Fruit fly (Drosophila melanogaster) whole organism, adult: ENCODE results near the gene sens.

Experiments used
- CG11617 ChIP-seq: fragments of 200-800 bp; sonication (Bioruptor generic); optimal IDR thresholded peaks from 2 replicates; lab custom pipeline; 2017; ENCODE audit warnings: mild to moderate bottlenecking, missing biosample characterization, missing genetic modification reagents, missing genetic modification characterization
- CG12768 ChIP-seq: fragments of 200-800 bp; sonication (Bioruptor generic); optimal IDR thresholded peaks from 2 replicates; lab custom pipeline; 2017; ENCODE audit warnings: missing biosample characterization, missing genetic modification characterization, mild to moderate bottlenecking, moderate library complexity, missing genetic modification reagents
- CG14711 ChIP-seq: fragments of 200-800 bp; sonication (Bioruptor generic); optimal IDR thresholded peaks from 2 replicates; lab custom pipeline; 2018; ENCODE audit warnings: missing biosample characterization, mild to moderate bottlenecking, missing genetic modification characterization, moderate library complexity
- CG1620 ChIP-seq: fragments of 200-800 bp; sonication (Bioruptor generic); optimal IDR thresholded peaks from 2 replicates; lab custom pipeline; 2016; ENCODE audit warnings: missing biosample characterization, missing genetic modification characterization
- CG33017 ChIP-seq: fragments of 200-800 bp; sonication (Bioruptor generic); optimal IDR thresholded peaks from 2 replicates; lab custom pipeline; 2018; ENCODE audit warnings: missing biosample characterization, mild to moderate bottlenecking, missing genetic modification characterization, moderate library complexity
- CG5204 ChIP-seq: fragments of 200-800 bp; sonication (Bioruptor generic); optimal IDR thresholded peaks from 2 replicates; lab custom pipeline; 2016; ENCODE audit warnings: missing biosample characterization, missing genetic modification characterization
- CG7045 ChIP-seq: fragments of 200-800 bp; sonication (Bioruptor generic); optimal IDR thresholded peaks from 2 replicates; lab custom pipeline; 2017; ENCODE audit warnings: missing biosample characterization, mild to moderate bottlenecking, missing genetic modification characterization
- CG7101 ChIP-seq: fragments of 200-800 bp; sonication (Bioruptor generic); optimal IDR thresholded peaks from 2 replicates; lab custom pipeline; 2018; ENCODE audit warnings: missing biosample characterization, mild to moderate bottlenecking, missing genetic modification characterization, moderate library complexity
- Clk ChIP-seq: fragments of 200-800 bp; sonication (Bioruptor generic); optimal IDR thresholded peaks from 2 replicates; lab custom pipeline; 2017; ENCODE audit warnings: missing biosample characterization, missing genetic modification characterization
- Crg-1 ChIP-seq: fragments of 200-800 bp; sonication (Bioruptor generic); optimal IDR thresholded peaks from 2 replicates; lab custom pipeline; 2016; ENCODE audit warnings: missing biosample characterization, missing genetic modification characterization
- Hr96 ChIP-seq: fragments of 200-800 bp; sonication (Bioruptor generic); optimal IDR thresholded peaks from 2 replicates; lab custom pipeline; 2016; ENCODE audit warnings: missing biosample characterization, missing genetic modification characterization
- Mnt ChIP-seq: fragments of 200-800 bp; sonication (Bioruptor generic); optimal IDR thresholded peaks from 2 replicates; lab custom pipeline; 2016; ENCODE audit warnings: missing biosample characterization, mild to moderate bottlenecking, missing genetic modification characterization
- bab1 ChIP-seq: fragments of 200-800 bp; sonication (Bioruptor generic); optimal IDR thresholded peaks from 3 replicates; lab custom pipeline; 2019; ENCODE audit warnings: missing biosample characterization, mild to moderate bottlenecking, missing genetic modification characterization, moderate library complexity
- cic ChIP-seq: fragments of 200-800 bp; sonication (Bioruptor generic); optimal IDR thresholded peaks from 2 replicates; lab custom pipeline; 2017; ENCODE audit warnings: missing biosample characterization, mild to moderate bottlenecking, missing genetic modification characterization, moderate library complexity
- cnc ChIP-seq, 2 experiments: fragments of >200 bp; optimal IDR thresholded peaks; 2 replicates each; lab custom pipeline; 2017
- kay ChIP-seq: fragments of 200-800 bp; sonication (Bioruptor generic); peaks from one replicate; lab custom pipeline; 2016; ENCODE audit warnings: missing biosample characterization, missing genetic modification characterization, borderline replicate concordance
- ovo ChIP-seq: fragments of 200-800 bp; sonication (Bioruptor generic); optimal IDR thresholded peaks from 2 replicates; lab custom pipeline; 2016; ENCODE audit warnings: missing biosample characterization, missing genetic modification characterization
- pad ChIP-seq: fragments of 200-800 bp; sonication (Bioruptor generic); optimal IDR thresholded peaks from 3 replicates; lab custom pipeline; 2017; ENCODE audit warnings: missing biosample characterization, missing genetic modification characterization, mild to moderate bottlenecking, moderate library complexity, missing genetic modification reagents
- tj ChIP-seq: fragments of 200-800 bp; sonication (Bioruptor generic); optimal IDR thresholded peaks from 3 replicates; lab custom pipeline; 2017; ENCODE audit warnings: missing biosample characterization, mild to moderate bottlenecking, missing genetic modification characterization, moderate library complexity
- toe ChIP-seq: fragments of 200-800 bp; sonication (Bioruptor generic); optimal IDR thresholded peaks from 2 replicates; lab custom pipeline; 2016; ENCODE audit warnings: missing biosample characterization, missing genetic modification characterization

Gene sens

dm6 chr3L:13435170-13435727 lies 34.3 kb upstream of the sens start, which contains the start of gene CG10713:
Gene CG10713 (minus strand): TSS chr3L:13435229.
- no peak for TF ChIP-seq cnc (optimal IDR thresholded peaks at IDR 0.05; lab: Kevin White, UChicago)
- peak; percentile 11 for TF ChIP-seq CG7045 (GFP tag; lab: Kevin White, UChicago)
- TF ChIP-seq Clk (GFP tag; lab: Kevin White, UChicago): no peak
- no peak for TF ChIP-seq tj (GFP tag; lab: Kevin White, UChicago)
- no peak for TF ChIP-seq Mnt

dm6 chr3L:13433522-13433921 lies 32.6 kb upstream of the sens start:
- TF ChIP-seq CG7045 (GFP tag; lab: Kevin White, UChicago): no peak
- TF ChIP-seq CG33017 (tag; lab: Kevin White, UChicago): no peak
- TF ChIP-seq kay (GFP tag; lab: Kevin White, UChicago): no peak
- no peak for TF ChIP-seq CG12768 (GFP tag; lab: Kevin White, UChicago)
- no peak for TF ChIP-seq Mnt
- TF ChIP-seq bab1 (GFP tag; lab: Kevin White, UChicago): no peak
- no peak for TF ChIP-seq CG1620 (GFP tag; lab: Kevin White, UChicago)
- no peak for TF ChIP-seq Hr96
- TF ChIP-seq cic (GFP tag; lab: Kevin White, UChicago): no peak
- no peak for TF ChIP-seq pad (GFP tag; lab: Kevin White, UChicago)
- TF ChIP-seq CG7101 (tag; lab: Kevin White, UChicago): no peak
- TF ChIP-seq CG11617 (GFP tag; lab: Kevin White, UChicago): no peak
- no peak for TF ChIP-seq CG5204 (GFP tag; lab: Kevin White, UChicago)
- no peak for TF ChIP-seq Crg-1 (GFP tag; lab: Kevin White, UChicago)
- no peak for TF ChIP-seq tj (GFP tag; lab: Kevin White, UChicago)
- no peak for TF ChIP-seq toe (GFP tag; lab: Kevin White, UChicago)

- TF ChIP-seq Mnt (no peak), toe (GFP tag; lab: Kevin White, UChicago) (no peak), CG7101 (tag; lab: Kevin White, UChicago) (no peak), CG7045 (GFP tag; lab: Kevin White, UChicago) (no peak), CG12768 (GFP tag; lab: Kevin White, UChicago) (no peak), Hr96 (no peak), kay (GFP tag; lab: Kevin White, UChicago) (no peak), CG33017 (tag; lab: Kevin White, UChicago) (no peak), pad (GFP tag; lab: Kevin White, UChicago) (no peak), ovo (no peak), CG14711 (tag; lab: Kevin White, UChicago) (no peak), CG11617 (GFP tag; lab: Kevin White, UChicago) (no peak)
Measured at dm6 chr3L:13432791-13433190, 31.9 kb upstream of the sens start.

DNA sequence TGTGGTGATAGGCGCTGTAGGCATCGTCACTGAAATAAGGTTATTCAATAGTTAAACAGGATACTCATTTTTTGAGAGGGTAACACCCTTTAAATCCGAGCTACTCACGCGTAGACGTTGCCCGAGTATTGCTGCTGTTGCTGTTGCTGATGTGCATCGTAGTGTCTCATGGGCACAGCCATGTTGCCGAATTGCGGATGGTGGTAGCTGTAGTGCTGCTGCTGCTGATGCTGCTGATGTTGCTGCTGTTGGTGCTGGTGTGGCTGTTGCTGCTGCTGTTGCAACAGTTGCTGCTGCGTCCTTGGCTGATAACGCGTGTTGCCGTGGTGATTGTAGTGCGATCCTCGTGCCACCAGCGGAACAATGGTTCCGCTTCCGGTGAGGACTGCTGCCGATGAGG lies 29.2 kb upstream of the sens start:
- TF ChIP-seq kay (GFP tag; lab: Kevin White, UChicago) (no peak), Clk (GFP tag; lab: Kevin White, UChicago) (no peak), CG14711 (tag; lab: Kevin White, UChicago) (no peak), CG12768 (GFP tag; lab: Kevin White, UChicago) (no peak), bab1 (GFP tag; lab: Kevin White, UChicago) (no peak), CG7101 (tag; lab: Kevin White, UChicago) (no peak), toe (GFP tag; lab: Kevin White, UChicago) (no peak), cnc (optimal IDR thresholded peaks at IDR 0.05; lab: Kevin White, UChicago) (no peak), pad (GFP tag; lab: Kevin White, UChicago) (no peak), Mnt (no peak), CG5204 (GFP tag; lab: Kevin White, UChicago) (no peak), CG7045 (GFP tag; lab: Kevin White, UChicago) (no peak)

DNA sequence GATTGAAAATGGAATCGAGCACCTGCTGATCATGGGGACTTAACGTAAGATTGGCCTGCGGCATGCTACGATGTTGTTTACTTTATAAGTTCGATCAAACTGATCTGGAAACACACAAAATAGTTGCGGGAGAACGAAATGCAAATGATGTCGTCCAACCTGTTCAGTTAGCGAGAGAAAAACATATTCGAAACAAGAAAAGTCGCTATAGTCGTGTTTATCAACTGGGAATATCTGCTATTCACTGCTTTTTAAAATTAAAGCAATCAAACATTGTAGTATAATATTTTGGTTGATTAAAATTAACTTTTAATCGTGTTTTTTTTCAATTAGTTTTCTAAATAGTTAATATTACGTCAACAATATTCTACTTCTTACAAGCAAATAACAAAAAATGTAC lies 25.6 kb upstream of the sens start, which contains the start of gene CG14105:
Gene CG14105, minus strand, starts transcription at position 101 of the 400 bp plus-strand sequence.
- no peak for TF ChIP-seq tj (GFP tag; lab: Kevin White, UChicago)
- no peak for TF ChIP-seq cic (GFP tag; lab: Kevin White, UChicago)
- no peak for TF ChIP-seq Hr96
- TF ChIP-seq kay (GFP tag; lab: Kevin White, UChicago): no peak
- no peak for TF ChIP-seq Crg-1 (GFP tag; lab: Kevin White, UChicago)
- no peak for TF ChIP-seq CG14711 (tag; lab: Kevin White, UChicago)
- TF ChIP-seq toe (GFP tag; lab: Kevin White, UChicago): no peak
- no peak for TF ChIP-seq bab1 (GFP tag; lab: Kevin White, UChicago)
- TF ChIP-seq CG33017 (tag; lab: Kevin White, UChicago): no peak
- no peak for TF ChIP-seq cnc (optimal IDR thresholded peaks at IDR 0.05; lab: Kevin White, UChicago)
- no peak for TF ChIP-seq CG7101 (tag; lab: Kevin White, UChicago)
- TF ChIP-seq pad (GFP tag; lab: Kevin White, UChicago): no peak
- no peak for TF ChIP-seq CG1620 (GFP tag; lab: Kevin White, UChicago)
- TF ChIP-seq CG11617 (GFP tag; lab: Kevin White, UChicago): no peak
- no peak for TF ChIP-seq CG5204 (GFP tag; lab: Kevin White, UChicago)
- no peak for TF ChIP-seq Mnt
- TF ChIP-seq Clk (GFP tag; lab: Kevin White, UChicago): no peak
- TF ChIP-seq CG7045 (GFP tag; lab: Kevin White, UChicago): no peak

dm6 chr3L:13425571-13425970 lies 24.6 kb upstream of the sens start, which contains the start of gene CG14106:
Gene CG14106 (minus strand): TSS chr3L:13425671.
- TF ChIP-seq cnc (optimal IDR thresholded peaks at IDR 0.05; lab: Kevin White, UChicago) (no peak), Crg-1 (GFP tag; lab: Kevin White, UChicago) (no peak), CG5204 (GFP tag; lab: Kevin White, UChicago) (no peak), bab1 (GFP tag; lab: Kevin White, UChicago) (no peak), tj (GFP tag; lab: Kevin White, UChicago) (no peak), CG11617 (GFP tag; lab: Kevin White, UChicago) (no peak), CG7045 (GFP tag; lab: Kevin White, UChicago) (no peak), pad (GFP tag; lab: Kevin White, UChicago) (no peak), toe (GFP tag; lab: Kevin White, UChicago) (no peak), CG1620 (GFP tag; lab: Kevin White, UChicago) (no peak), kay (GFP tag; lab: Kevin White, UChicago) (no peak), Mnt (no peak), cic (GFP tag; lab: Kevin White, UChicago) (no peak), Hr96 (no peak)
